Fruit fly (Drosophila melanogaster) whole organism: ENCODE data around the gene tgy.

Source experiments
- EcR ChIP-seq, 2 experiments: fragments of >200 bp; optimal IDR thresholded peaks; 2 replicates each; lab custom pipeline; 2017; ENCODE audit warnings: missing biosample characterization in 2 of 2, missing genetic modification characterization in 2 of 2, missing genetic modification reagents in 2 of 2
- usp ChIP-seq: fragments of >200 bp; optimal IDR thresholded peaks from 2 replicates; lab custom pipeline; 2017; ENCODE audit warnings: missing biosample characterization, missing genetic modification characterization, mixed read lengths

DNA sequence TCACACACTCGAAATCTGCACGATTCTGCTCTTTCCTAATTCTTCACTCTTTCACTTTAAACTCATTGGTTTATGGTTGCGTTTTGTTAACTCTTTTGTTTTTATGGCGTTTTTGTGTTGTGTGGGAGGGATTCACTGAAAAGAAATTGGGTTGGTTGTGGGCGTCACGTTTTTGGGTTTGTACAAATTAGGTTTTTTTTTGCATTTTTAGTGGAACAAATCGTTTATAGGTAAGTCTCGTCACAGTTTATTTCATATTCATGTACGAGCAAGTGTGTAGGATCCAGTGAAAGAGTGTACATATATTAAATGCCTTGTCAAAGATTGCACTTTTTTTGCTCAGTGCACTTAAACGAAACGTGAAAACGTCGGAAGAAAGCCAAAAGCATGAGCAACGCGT is 37.6 kb upstream of the tgy start:
- TF ChIP-seq EcR (GFP tag; optimal IDR thresholded peaks at IDR 0.05; lab: Kevin White, UChicago) (no peak), usp (GFP tag; lab: Kevin White, UChicago) (no peak)
